Fruit fly (Drosophila melanogaster) whole organism, embryonic: ENCODE results near the gene Noc2.
A peak's percentile ranks its signal among the peaks of the same experiment; 100 is the strongest.

Experiments
- Bteb2 ChIP-seq: fragments of 200-800 bp; sonication (Bioruptor generic); optimal IDR thresholded peaks from 2 replicates; lab custom pipeline; 2016; ENCODE audit warnings: missing biosample characterization, missing genetic modification characterization
- CG1024 ChIP-seq: fragments of 200-800 bp; sonication (Bioruptor generic); IDR thresholded peaks from 2 replicates; pipeline ENCODE4 v1.3.6; 2022; ENCODE audit warnings: missing biosample characterization, missing genetic modification characterization
- CG10462 ChIP-seq: fragments of 200-800 bp; sonication (Bioruptor generic); optimal IDR thresholded peaks from 2 replicates; lab custom pipeline; 2016; ENCODE audit warnings: missing biosample characterization, missing genetic modification characterization
- CG11456 ChIP-seq: fragments of 200-800 bp; sonication (Bioruptor generic); IDR thresholded peaks from 3 replicates; pipeline ENCODE4 v1.3.6; 2022; ENCODE audit warnings: missing biosample characterization, missing genetic modification characterization
- CG11504 ChIP-seq: fragments of 200-800 bp; sonication (Bioruptor generic); optimal IDR thresholded peaks from 3 replicates; lab custom pipeline; 2019; ENCODE audit warnings: missing biosample characterization, mild to moderate bottlenecking, missing genetic modification characterization, moderate library complexity
- CG11695 ChIP-seq: fragments of 200-800 bp; sonication (Bioruptor generic); IDR thresholded peaks from 3 replicates; pipeline ENCODE4 v1.3.6; 2022; ENCODE audit warnings: missing biosample characterization, missing genetic modification characterization
- CG1233 ChIP-seq: fragments of 200-800 bp; sonication (Bioruptor generic); optimal IDR thresholded peaks from 4 replicates; lab custom pipeline; 2018; ENCODE audit warnings: missing biosample characterization, mild to moderate bottlenecking, missing genetic modification characterization
- CG12391 ChIP-seq: fragments of 200-800 bp; sonication (Bioruptor generic); optimal IDR thresholded peaks from 3 replicates; lab custom pipeline; 2018; ENCODE audit warnings: missing biosample characterization, mild to moderate bottlenecking, missing genetic modification characterization, moderate library complexity
- CG13123 ChIP-seq: fragments of 200-800 bp; sonication (Bioruptor generic); optimal IDR thresholded peaks from 2 replicates; lab custom pipeline; 2016; ENCODE audit warnings: missing biosample characterization, missing genetic modification characterization
- CG13775 ChIP-seq: fragments of 200-800 bp; sonication (Bioruptor generic); optimal IDR thresholded peaks from 3 replicates; lab custom pipeline; 2017; ENCODE audit warnings: missing biosample characterization, mild to moderate bottlenecking, missing genetic modification characterization
- CG14965 ChIP-seq: fragments of 200-800 bp; sonication (Bioruptor generic); optimal IDR thresholded peaks from 2 replicates; lab custom pipeline; 2016; ENCODE audit warnings: missing biosample characterization, missing genetic modification characterization, borderline replicate concordance
- CG17186 ChIP-seq: fragments of 200-800 bp; sonication (Bioruptor generic); optimal IDR thresholded peaks from 3 replicates; lab custom pipeline; 2017; ENCODE audit warnings: missing biosample characterization, missing genetic modification reagents, missing genetic modification characterization
- CG18599 ChIP-seq: fragments of 200-800 bp; sonication (Bioruptor generic); optimal IDR thresholded peaks from 3 replicates; lab custom pipeline; 2017; ENCODE audit warnings: missing biosample characterization, missing genetic modification characterization, mild to moderate bottlenecking, moderate library complexity, missing genetic modification reagents
- CG2712 ChIP-seq: fragments of 200-800 bp; optimal IDR thresholded peaks from 3 replicates; lab custom pipeline; 2019; ENCODE audit warnings: missing biosample characterization, mild to moderate bottlenecking, missing genetic modification characterization, moderate library complexity
- CG2875 ChIP-seq: fragments of 200-800 bp; sonication (Bioruptor generic); optimal IDR thresholded peaks from 2 replicates; lab custom pipeline; 2017; ENCODE audit warnings: missing biosample characterization, mild to moderate bottlenecking, missing genetic modification characterization, missing genetic modification reagents
- CG31441 ChIP-seq: fragments of 200-800 bp; sonication (Bioruptor generic); IDR thresholded peaks from 2 replicates; pipeline ENCODE4 v1.3.6; 2022; ENCODE audit warnings: missing biosample characterization, missing genetic modification characterization
- CG32767 ChIP-seq: fragments of 200-800 bp; sonication (Bioruptor generic); IDR thresholded peaks from 2 replicates; pipeline ENCODE4 v1.3.6; 2022; ENCODE audit warnings: missing biosample characterization, missing genetic modification characterization
- CG32772 ChIP-seq: fragments of 200-800 bp; sonication (Bioruptor generic); IDR thresholded peaks from 2 replicates; pipeline ENCODE4 v1.3.6; 2022; ENCODE audit warnings: missing biosample characterization, missing genetic modification characterization
- CG4730 ChIP-seq: fragments of 200-800 bp; sonication (Bioruptor generic); IDR thresholded peaks from 2 replicates; pipeline ENCODE4 v1.3.6; 2022; ENCODE audit warnings: missing biosample characterization, missing genetic modification characterization
- CG5245 ChIP-seq: fragments of 200-800 bp; sonication (Bioruptor generic); optimal IDR thresholded peaks from 3 replicates; lab custom pipeline; 2016; ENCODE audit warnings: missing biosample characterization, missing genetic modification characterization
- CG6791 ChIP-seq: fragments of 200-800 bp; sonication (Bioruptor generic); IDR thresholded peaks from 3 replicates; pipeline ENCODE4 v1.3.6; 2022; ENCODE audit warnings: missing biosample characterization, missing genetic modification characterization; ENCODE audit not compliant: partially characterized antibody
- CG8290 ChIP-seq, 3 experiments: fragments of 200-800 bp; sonication (Bioruptor generic); optimal IDR thresholded peaks; 2 replicates each; lab custom pipeline; 2016 to 2019; ENCODE audit warnings: missing biosample characterization in 3 of 3, missing genetic modification characterization in 3 of 3, mild to moderate bottlenecking in 2 of 3, moderate library complexity in 1 of 3
- CG9727 ChIP-seq: fragments of 200-800 bp; sonication (Bioruptor generic); optimal IDR thresholded peaks from 3 replicates; lab custom pipeline; 2017; ENCODE audit warnings: missing biosample characterization, mild to moderate bottlenecking, missing genetic modification characterization
- CrebB ChIP-seq: fragments of 200-800 bp; sonication (Bioruptor generic); optimal IDR thresholded peaks from 3 replicates; lab custom pipeline; 2018; ENCODE audit warnings: missing biosample characterization, mild to moderate bottlenecking, missing genetic modification characterization
- Deaf1 ChIP-seq: fragments of 200-800 bp; optimal IDR thresholded peaks from 3 replicates; lab custom pipeline; 2019; ENCODE audit warnings: missing biosample characterization, mild to moderate bottlenecking, missing genetic modification characterization, moderate library complexity
- Fer3 ChIP-seq: fragments of 200-800 bp; sonication (Bioruptor generic); optimal IDR thresholded peaks from 2 replicates; lab custom pipeline; 2018; ENCODE audit warnings: missing biosample characterization, mild to moderate bottlenecking, missing genetic modification characterization, moderate library complexity
- HLH3B ChIP-seq: fragments of 200-800 bp; sonication (Bioruptor generic); IDR thresholded peaks from 2 replicates; pipeline ENCODE4 v1.3.6; 2022; ENCODE audit warnings: missing biosample characterization, missing genetic modification characterization
- HLH4C ChIP-seq: fragments of 200-800 bp; sonication (Bioruptor generic); IDR thresholded peaks from 3 replicates; pipeline ENCODE4 v1.3.6; 2022; ENCODE audit warnings: missing biosample characterization, missing genetic modification characterization; ENCODE audit not compliant: partially characterized antibody
- MBD-R2 ChIP-seq: fragments of 200-800 bp; sonication (Bioruptor generic); IDR thresholded peaks from 2 replicates; pipeline ENCODE4 v1.3.6; 2022; ENCODE audit warnings: missing biosample characterization, missing genetic modification characterization
- Mad ChIP-seq: fragments of 200-800 bp; sonication (Bioruptor generic); optimal IDR thresholded peaks from 2 replicates; lab custom pipeline; 2016; ENCODE audit warnings: missing biosample characterization, missing genetic modification characterization
- NK7.1 ChIP-seq: fragments of 200-800 bp; sonication (Bioruptor generic); optimal IDR thresholded peaks from 3 replicates; lab custom pipeline; 2016; ENCODE audit warnings: missing biosample characterization, missing genetic modification characterization
- Ravus ChIP-seq: fragments of 200-800 bp; sonication (Bioruptor generic); IDR thresholded peaks from 2 replicates; pipeline ENCODE4 v1.3.6; 2022; ENCODE audit warnings: missing biosample characterization, missing genetic modification characterization
- bigmax ChIP-seq: fragments of 200-800 bp; sonication (Bioruptor generic); optimal IDR thresholded peaks from 2 replicates; lab custom pipeline; 2018; ENCODE audit warnings: missing biosample characterization, mild to moderate bottlenecking, missing genetic modification characterization
- br ChIP-seq: fragments of >200 bp; optimal IDR thresholded peaks from 2 replicates; lab custom pipeline; 2017
- caup ChIP-seq: fragments of 200-800 bp; sonication (Bioruptor generic); optimal IDR thresholded peaks from 3 replicates; lab custom pipeline; 2017; ENCODE audit warnings: missing biosample characterization, mild to moderate bottlenecking, missing genetic modification characterization, moderate library complexity; ENCODE audit not compliant: severe bottlenecking
- crol ChIP-seq: fragments of 200-800 bp; sonication (Bioruptor generic); IDR thresholded peaks from 2 replicates; pipeline ENCODE4 v1.3.6; 2022; ENCODE audit warnings: missing biosample characterization, missing genetic modification characterization
- en ChIP-seq: fragments of 200-800 bp; sonication (Bioruptor generic); optimal IDR thresholded peaks from 2 replicates; lab custom pipeline; 2016; ENCODE audit warnings: missing biosample characterization, missing genetic modification characterization
- esg ChIP-seq: fragments of 200-800 bp; sonication (Bioruptor generic); conservative IDR thresholded peaks from 2 replicates; pipeline ENCODE4 v1.3.6; 2022; ENCODE audit warnings: missing biosample characterization, missing genetic modification characterization
- fru ChIP-seq: fragments of >200 bp; optimal IDR thresholded peaks from 2 replicates; lab custom pipeline; 2017
- ftz-f1 ChIP-seq: fragments of 200-800 bp; sonication (Bioruptor generic); optimal IDR thresholded peaks from 2 replicates; lab custom pipeline; 2016; ENCODE audit warnings: missing biosample characterization, missing genetic modification characterization
- ind ChIP-seq: fragments of 200-800 bp; sonication (Bioruptor generic); optimal IDR thresholded peaks from 3 replicates; lab custom pipeline; 2016; ENCODE audit warnings: missing biosample characterization, missing genetic modification characterization
- kay ChIP-seq: fragments of 200-800 bp; sonication (Bioruptor generic); optimal IDR thresholded peaks from 2 replicates; lab custom pipeline; 2016; ENCODE audit warnings: missing biosample characterization, missing genetic modification characterization
- lbe ChIP-seq: fragments of 200-800 bp; sonication (Bioruptor generic); optimal IDR thresholded peaks from 2 replicates; lab custom pipeline; 2016; ENCODE audit warnings: missing biosample characterization, mild to moderate bottlenecking, missing genetic modification characterization
- lov ChIP-seq, 2 experiments: fragments of 200-800 bp in 1 of 2; fragments of >200 bp in 1 of 2; sonication (Bioruptor generic) in 1 of 2; IDR thresholded peaks in 1 of 2; optimal IDR thresholded peaks in 1 of 2; 2 replicates in 1 of 2; 3 replicates in 1 of 2; pipeline versions ENCODE4 v1.3.6 to Lab custom; 2017 to 2022; ENCODE audit warnings: missing biosample characterization in 1 of 2, missing genetic modification characterization in 1 of 2
- mld ChIP-seq: fragments of 200-800 bp; sonication (Bioruptor generic); IDR thresholded peaks from 3 replicates; pipeline ENCODE4 v1.3.6; 2022; ENCODE audit warnings: missing biosample characterization, missing genetic modification characterization; ENCODE audit not compliant: partially characterized antibody
- nau ChIP-seq: fragments of 200-800 bp; sonication (Bioruptor generic); optimal IDR thresholded peaks from 3 replicates; lab custom pipeline; 2017; ENCODE audit warnings: missing biosample characterization, mild to moderate bottlenecking, missing genetic modification characterization, missing genetic modification reagents
- nerfin-2 ChIP-seq: fragments of 200-800 bp; sonication (Bioruptor generic); IDR thresholded peaks from 2 replicates; pipeline ENCODE4 v1.3.6; 2022; ENCODE audit warnings: missing biosample characterization, missing genetic modification characterization; ENCODE audit not compliant: partially characterized antibody
- pum ChIP-seq: fragments of 200-800 bp; sonication (Bioruptor generic); optimal IDR thresholded peaks from 2 replicates; lab custom pipeline; 2016; ENCODE audit warnings: missing biosample characterization, missing genetic modification characterization
- row ChIP-seq: fragments of 200-800 bp; sonication (Bioruptor generic); IDR thresholded peaks from 3 replicates; pipeline ENCODE4 v1.3.6; 2022; ENCODE audit warnings: missing biosample characterization, missing genetic modification characterization
- wek ChIP-seq: fragments of 200-800 bp; sonication (Bioruptor generic); optimal IDR thresholded peaks from 3 replicates; lab custom pipeline; 2018; ENCODE audit warnings: missing biosample characterization, mild to moderate bottlenecking, missing genetic modification characterization, moderate library complexity

Gene Noc2

dm6 chr2L:21158554-21158953 lies 4.9 kb upstream of the Noc2 start, which contains the start of the genes Coq3 and Pld3 (continued):
- TF ChIP-seq CG12391 (tag; lab: Kevin White, UChicago), result peak; percentile 86
- peak; percentile 75 for TF ChIP-seq CG5245 (GFP tag; lab: Kevin White, UChicago)
- peak; percentile 80 for TF ChIP-seq Mad
- peak; percentile 86 for TF ChIP-seq CG11504 (tag; lab: Kevin White, UChicago)
- peak; percentile 73 for TF ChIP-seq CG32772 (GFP tag; lab: Robert Waterston, UW)
- peak; percentile 54 for TF ChIP-seq CG10462 (GFP tag; lab: Kevin White, UChicago)
- TF ChIP-seq CG9727, result peak; percentile 77
- TF ChIP-seq mld (GFP tag; lab: Robert Waterston, UW), result no peak
- no peak; the same call in 1 of the 2 replicates for TF ChIP-seq Ravus (GFP tag; lab: Robert Waterston, UW)
- TF ChIP-seq ftz-f1 (GFP tag; lab: Kevin White, UChicago), result no peak
- TF ChIP-seq CG8290 (GFP tag; optimal IDR thresholded peaks at IDR 0.05; lab: Kevin White, UChicago), result peak; percentile 72
- peak in 1 of 2 experiments; percentile 90 for TF ChIP-seq CG8290 (tag; optimal IDR thresholded peaks at IDR 0.05; lab: Kevin White, UChicago)
- peak; percentile 60 for TF ChIP-seq CrebB
- peak; percentile 58; the same call in 1 of the 2 replicates for TF ChIP-seq CG32767 (GFP tag; lab: Robert Waterston, UW)
- peak; percentile 96 for TF ChIP-seq lbe (GFP tag; lab: Kevin White, UChicago)
- TF ChIP-seq CG11695 (GFP tag; lab: Robert Waterston, UW), result peak; percentile 85
- no peak for TF ChIP-seq HLH4C (GFP tag; lab: Robert Waterston, UW)
- no peak for TF ChIP-seq crol (GFP tag; lab: Robert Waterston, UW)
- TF ChIP-seq pum (GFP tag; lab: Kevin White, UChicago), result peak; percentile 54
- TF ChIP-seq CG11456 (GFP tag; lab: Robert Waterston, UW), result peak; percentile 85
- TF ChIP-seq CG2875, result peak; percentile 71
- no peak for TF ChIP-seq CG14965
- peak; percentile 61 for TF ChIP-seq bigmax (GFP tag; lab: Kevin White, UChicago)
- TF ChIP-seq lov (optimal IDR thresholded peaks at IDR 0.05; lab: Kevin White, UChicago), result no peak
- peak; percentile 80; the same call in 1 of the 3 replicates for TF ChIP-seq lov (GFP tag; IDR thresholded peaks at IDR 0.05; lab: Robert Waterston, UW)
- peak; percentile 25 for TF ChIP-seq en (GFP tag; lab: Kevin White, UChicago)
- TF ChIP-seq Bteb2 (GFP tag; lab: Kevin White, UChicago), result peak; percentile 77
- TF ChIP-seq Deaf1, result no peak
- TF ChIP-seq Fer3 (tag; lab: Kevin White, UChicago), result peak; percentile 86
- peak; percentile 92 for TF ChIP-seq CG31441
- TF ChIP-seq row (GFP tag; lab: Robert Waterston, UW), result peak; percentile 85
- peak; percentile 67 for TF ChIP-seq CG1024
- peak; percentile 89 for TF ChIP-seq ind (GFP tag; lab: Kevin White, UChicago)
- peak; percentile 38; the same call in 1 of the 2 replicates for TF ChIP-seq esg (GFP tag; lab: Robert Waterston, UW)
- no peak for TF ChIP-seq br
- TF ChIP-seq kay (GFP tag; lab: Kevin White, UChicago), result peak; percentile 66
- TF ChIP-seq CG1233, result peak; percentile 78
- TF ChIP-seq MBD-R2 (GFP tag; lab: Robert Waterston, UW), result peak; percentile 81
- TF ChIP-seq nau (GFP tag; lab: Kevin White, UChicago), result no peak
- TF ChIP-seq CG17186 (GFP tag; lab: Kevin White, UChicago), result peak; percentile 18
- peak; percentile 55; the same call in 1 of the 2 replicates for TF ChIP-seq CG4730 (GFP tag; lab: Robert Waterston, UW)
- no peak for TF ChIP-seq fru (lab: Kevin White, UChicago)
- peak; percentile 72 for TF ChIP-seq HLH3B (GFP tag; lab: Robert Waterston, UW)
- TF ChIP-seq CG2712 (tag; lab: Kevin White, UChicago), result peak; percentile 88
- TF ChIP-seq CG13123 (GFP tag; lab: Kevin White, UChicago), result peak; percentile 57
- peak; percentile 75 for TF ChIP-seq caup (GFP tag; lab: Kevin White, UChicago)
- TF ChIP-seq NK7.1 (GFP tag; lab: Kevin White, UChicago), result peak; percentile 0
- TF ChIP-seq wek (GFP tag; lab: Kevin White, UChicago), result peak; percentile 30
- peak; percentile 80 for TF ChIP-seq CG13775
- no peak for TF ChIP-seq CG6791 (GFP tag; lab: Robert Waterston, UW)
- TF ChIP-seq nerfin-2 (GFP tag; lab: Robert Waterston, UW), result no peak
- peak; percentile 93 for TF ChIP-seq CG18599 (GFP tag; lab: Kevin White, UChicago)
